Fruit fly (Drosophila melanogaster): ENCODE data around the gene CG10561.
A peak's percentile ranks its signal among the peaks of the same experiment; 100 is the strongest.

CG10561 gene

DNA sequence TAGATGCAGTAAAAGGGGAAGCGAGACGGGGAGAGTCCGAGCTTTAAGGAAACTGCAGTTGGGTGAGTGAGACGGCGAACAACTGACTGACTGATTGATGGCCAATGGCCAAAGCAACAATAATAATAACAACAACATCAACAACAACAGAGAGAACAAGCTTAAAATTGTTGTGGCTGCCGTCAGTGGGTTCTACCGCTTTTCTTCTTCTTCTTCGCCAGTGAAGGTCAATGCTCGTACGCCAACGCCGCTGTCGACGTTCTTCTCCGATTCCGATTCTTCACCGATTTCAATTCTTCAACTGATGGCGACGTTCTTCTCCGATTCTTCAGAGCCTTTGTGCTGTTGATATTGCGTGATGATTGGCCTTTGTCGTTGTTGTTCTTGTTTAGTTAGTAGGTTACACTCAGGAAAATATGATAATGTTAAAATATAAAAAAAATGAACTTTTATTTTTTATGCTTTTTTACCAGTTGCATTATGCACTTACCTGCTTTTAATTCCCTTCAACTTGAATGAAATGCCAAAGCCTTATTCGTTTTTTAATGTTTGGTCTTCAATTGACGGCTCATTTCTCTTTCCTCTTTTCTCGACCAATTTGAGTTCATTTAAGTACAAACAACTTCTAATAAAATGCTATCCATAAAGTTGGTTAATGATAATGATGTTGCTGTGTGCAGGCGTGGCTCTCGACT, 28.1 kb downstream of the CG10561 start:
- no peak for TF ChIP-seq Nf-YC (tag; optimal IDR thresholded peaks at IDR 0.05)
- no peak for TF ChIP-seq CG5953 (GFP tag; IDR thresholded peaks at IDR 0.05)
- TF ChIP-seq CG2678 (tag; optimal IDR thresholded peaks at IDR 0.05): peak; percentile 16
- no peak for TF ChIP-seq CG9727 (GFP tag; optimal IDR thresholded peaks at IDR 0.05)
- no peak for TF ChIP-seq MESR4 (GFP tag; optimal IDR thresholded peaks at IDR 0.05)
- no peak for TF ChIP-seq CG11696 (GFP tag; IDR thresholded peaks at IDR 0.05)
- TF ChIP-seq CG34224 (GFP tag; IDR thresholded peaks at IDR 0.05; ENCODE audit: partially characterized antibody): no peak
- no peak for TF ChIP-seq Eip74EF (GFP tag; optimal IDR thresholded peaks at IDR 0.05)
- TF ChIP-seq CG7786 (GFP tag; optimal IDR thresholded peaks at IDR 0.05): no peak
- no peak for TF ChIP-seq CG14710 (tag; optimal IDR thresholded peaks at IDR 0.05)
- TF ChIP-seq CG7271 (tag; optimal IDR thresholded peaks at IDR 0.05): no peak
- no peak for TF ChIP-seq klu (GFP tag; IDR thresholded peaks at IDR 0.05)
- TF ChIP-seq CG2889 (GFP tag; IDR thresholded peaks at IDR 0.05): no peak
- TF ChIP-seq Lpt (GFP tag; optimal IDR thresholded peaks at IDR 0.05): no peak
- TF ChIP-seq stc (GFP tag; IDR thresholded peaks at IDR 0.05): no peak
- TF ChIP-seq CG2116 (GFP tag; optimal IDR thresholded peaks at IDR 0.05): no peak
- no peak for TF ChIP-seq CG6272 (GFP tag; IDR thresholded peaks at IDR 0.05)
- no peak for TF ChIP-seq Dll (GFP tag; IDR thresholded peaks at IDR 0.05; ENCODE audit: partially characterized antibody)
- no peak for TF ChIP-seq CG10321 (GFP tag; IDR thresholded peaks at IDR 0.05)
- no peak for TF ChIP-seq D (optimal IDR thresholded peaks at IDR 0.05)
- TF ChIP-seq D (GFP tag; optimal IDR thresholded peaks at IDR 0.05): no peak
- no peak for TF ChIP-seq HLH54F (GFP tag; optimal IDR thresholded peaks at IDR 0.05)
- no peak for TF ChIP-seq Hand (GFP tag; optimal IDR thresholded peaks at IDR 0.05)
- TF ChIP-seq CG10366 (GFP tag; IDR thresholded peaks at IDR 0.05): no peak
- TF ChIP-seq da (GFP tag; optimal IDR thresholded peaks at IDR 0.05): no peak
- no peak for TF ChIP-seq tap (tag; optimal IDR thresholded peaks at IDR 0.05)
- TF ChIP-seq twi (tag; optimal IDR thresholded peaks at IDR 0.05): no peak
- TF ChIP-seq CG9215 (GFP tag; IDR thresholded peaks at IDR 0.05): no peak
- no peak for TF ChIP-seq her (GFP tag; optimal IDR thresholded peaks at IDR 0.05)
- no peak for TF ChIP-seq slbo (GFP tag; IDR thresholded peaks at IDR 0.05)
- no peak for TF ChIP-seq Scr (GFP tag; IDR thresholded peaks at IDR 0.05; ENCODE audit: partially characterized antibody)
- peak; percentile 58 for TF ChIP-seq lbe (GFP tag; optimal IDR thresholded peaks at IDR 0.05)
- no peak for TF ChIP-seq slou (GFP tag; optimal IDR thresholded peaks at IDR 0.05)
- no peak for TF ChIP-seq gt (GFP tag; IDR thresholded peaks at IDR 0.05)
- no peak for TF ChIP-seq CG10462 (GFP tag; optimal IDR thresholded peaks at IDR 0.05)
- TF ChIP-seq Gsc (GFP tag; IDR thresholded peaks at IDR 0.05): no peak
- TF ChIP-seq CG17361 (GFP tag; IDR thresholded peaks at IDR 0.05): no peak
- TF ChIP-seq CG30403 (GFP tag; optimal IDR thresholded peaks at IDR 0.05): no peak
- TF ChIP-seq HmgD (GFP tag; optimal IDR thresholded peaks at IDR 0.05): no peak
- TF ChIP-seq CoRest (tag; optimal IDR thresholded peaks at IDR 0.05): peak; percentile 11
- 0 out of 2 replicates have a peak, but pooled peaks have one; percentile 26 for TF ChIP-seq Rfx (GFP tag; IDR thresholded peaks at IDR 0.05)
- TF ChIP-seq az2 (GFP tag; optimal IDR thresholded peaks at IDR 0.05): no peak
- TF ChIP-seq sob (GFP tag; IDR thresholded peaks at IDR 0.05): no peak
- no peak for TF ChIP-seq tna (GFP tag; IDR thresholded peaks at IDR 0.05; ENCODE audit: partially characterized antibody)
- no peak for TF ChIP-seq schlank (tag; optimal IDR thresholded peaks at IDR 0.05)
- TF ChIP-seq CG34376 (GFP tag; optimal IDR thresholded peaks at IDR 0.05): no peak
- TF ChIP-seq shn (GFP tag; optimal IDR thresholded peaks at IDR 0.05): no peak
- TF ChIP-seq C15 (GFP tag; IDR thresholded peaks at IDR 0.05): no peak
- TF ChIP-seq trh (GFP tag; optimal IDR thresholded peaks at IDR 0.05): no peak
- TF ChIP-seq grn (GFP tag; optimal IDR thresholded peaks at IDR 0.05): no peak
- no peak for TF ChIP-seq gcm2 (GFP tag; optimal IDR thresholded peaks at IDR 0.05)
- no peak for TF ChIP-seq CG8944 (GFP tag; optimal IDR thresholded peaks at IDR 0.05)

All from whole organism, embryonic.